Fruit fly (Drosophila melanogaster): ENCODE data around the gene CG13875.

CG13875 gene

DNA sequence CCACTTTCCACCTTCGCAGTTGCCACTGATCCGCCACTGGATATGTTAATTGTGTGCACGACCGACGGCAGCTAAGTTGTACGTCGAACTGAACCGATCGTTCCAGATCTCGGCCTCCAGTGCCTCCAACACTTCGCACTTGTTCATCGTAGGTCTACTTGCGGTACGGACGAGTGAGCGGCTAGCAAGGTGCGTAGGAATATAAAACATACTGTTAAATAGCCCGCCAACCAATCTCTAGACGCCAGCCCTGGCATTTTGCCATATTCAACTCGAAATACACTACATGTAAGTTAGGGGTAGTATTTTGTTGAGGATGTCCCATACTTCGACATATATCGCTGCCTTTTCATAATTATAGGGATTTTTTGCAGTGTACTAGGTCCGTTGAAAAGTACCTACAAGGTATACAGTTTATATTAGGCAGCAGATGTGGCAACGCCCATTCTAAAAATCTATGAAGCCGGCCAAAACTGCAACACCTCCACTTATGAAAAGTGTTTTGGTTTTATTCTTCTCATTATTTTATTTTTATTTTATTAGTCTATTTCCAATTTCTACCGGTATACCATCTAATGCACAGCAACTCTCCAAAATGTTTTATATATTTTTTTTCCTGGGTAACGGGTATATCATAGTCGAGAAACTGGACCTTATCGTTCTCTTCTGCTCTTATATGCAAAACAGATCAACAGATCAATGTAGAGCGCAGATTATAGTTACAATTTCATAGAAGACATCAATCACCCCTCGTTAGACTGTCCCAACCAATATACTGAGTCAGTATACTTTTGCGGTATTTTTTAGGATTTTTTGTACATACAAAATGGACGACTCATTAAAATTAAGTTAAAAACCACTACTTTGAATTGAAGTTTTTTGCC lies 43.5 kb downstream of the CG13875 start, which contains the start of the genes pyx and CG33229 (continued):
- peak; percentile 82 for TF ChIP-seq Ssrp (tag; optimal IDR thresholded peaks at IDR 0.05)
- no peak for TF ChIP-seq vnd (GFP tag; IDR thresholded peaks at IDR 0.05; ENCODE audit: partially characterized antibody)
- TF ChIP-seq CG14050 (GFP tag; IDR thresholded peaks at IDR 0.05): peak; percentile 68
- TF ChIP-seq Bdp1 (GFP tag; optimal IDR thresholded peaks at IDR 0.05): peak; percentile 56
- TF ChIP-seq BtbVII (GFP tag; optimal IDR thresholded peaks at IDR 0.05): peak; percentile 62
- TF ChIP-seq en (GFP tag; optimal IDR thresholded peaks at IDR 0.05): peak; percentile 36
- TF ChIP-seq dysf (GFP tag; IDR thresholded peaks at IDR 0.05): peak; percentile 91
- TF ChIP-seq odd (GFP tag; optimal IDR thresholded peaks at IDR 0.05): peak; percentile 45
- peak; percentile 73 for TF ChIP-seq CG5180 (GFP tag; optimal IDR thresholded peaks at IDR 0.05)
- TF ChIP-seq fd96Cb (tag; optimal IDR thresholded peaks at IDR 0.05): peak; percentile 81
- TF ChIP-seq CG17802 (tag; optimal IDR thresholded peaks at IDR 0.05): peak; percentile 35
- no peak for TF ChIP-seq sc (optimal IDR thresholded peaks at IDR 0.05)
- peak; percentile 75 for TF ChIP-seq sc (GFP tag; optimal IDR thresholded peaks at IDR 0.05)
- TF ChIP-seq CG11093 (GFP tag; IDR thresholded peaks at IDR 0.05): peak; percentile 75
- peak; percentile 89 for TF ChIP-seq CG4424 (GFP tag; optimal IDR thresholded peaks at IDR 0.05)
- TF ChIP-seq YL-1 (GFP tag; optimal IDR thresholded peaks at IDR 0.05): no peak
- peak; percentile 32 for TF ChIP-seq dm (GFP tag; optimal IDR thresholded peaks at IDR 0.05)
- TF ChIP-seq CG32772 (GFP tag; IDR thresholded peaks at IDR 0.05): peak; percentile 74; the same call in 1 of the 2 replicates
- peak; percentile 82 for TF ChIP-seq Max (GFP tag; optimal IDR thresholded peaks at IDR 0.05)
- TF ChIP-seq Rx (GFP tag; IDR thresholded peaks at IDR 0.05): peak; percentile 56
- TF ChIP-seq Hmr (GFP tag; optimal IDR thresholded peaks at IDR 0.05): peak; percentile 80
- TF ChIP-seq CG30020 (tag; optimal IDR thresholded peaks at IDR 0.05): peak; percentile 59
- peak; percentile 88 for TF ChIP-seq NfI (GFP tag; optimal IDR thresholded peaks at IDR 0.05)
- TF ChIP-seq CG2712 (tag; optimal IDR thresholded peaks at IDR 0.05): peak; percentile 88
- peak; percentile 84 for TF ChIP-seq chn (GFP tag; optimal IDR thresholded peaks at IDR 0.05)
- peak; percentile 50 for TF ChIP-seq CG17612 (GFP tag; IDR thresholded peaks at IDR 0.05)
- TF ChIP-seq kah (GFP tag; optimal IDR thresholded peaks at IDR 0.05): peak; percentile 39
- TF ChIP-seq CG9609 (GFP tag; optimal IDR thresholded peaks at IDR 0.05): peak; percentile 88
- TF ChIP-seq H2.0 (GFP tag; IDR thresholded peaks at IDR 0.05): peak; percentile 75
- TF ChIP-seq CG11398 (GFP tag; optimal IDR thresholded peaks at IDR 0.05): no peak
- TF ChIP-seq CG15479 (GFP tag; optimal IDR thresholded peaks at IDR 0.05): no peak
- TF ChIP-seq CG4404 (GFP tag; IDR thresholded peaks at IDR 0.05): peak; percentile 80
- TF ChIP-seq CG18011 (GFP tag; optimal IDR thresholded peaks at IDR 0.05): peak; percentile 57
- peak; percentile 77 for TF ChIP-seq CG14710 (tag; optimal IDR thresholded peaks at IDR 0.05)
- TF ChIP-seq tgo (GFP tag; IDR thresholded peaks at IDR 0.05): peak; percentile 86
- TF ChIP-seq CG12299 (tag; optimal IDR thresholded peaks at IDR 0.05): peak; percentile 35
- TF ChIP-seq Xbp1 (GFP tag; optimal IDR thresholded peaks at IDR 0.05): peak; percentile 91
- TF ChIP-seq CG13424 (tag; optimal IDR thresholded peaks at IDR 0.05): peak; percentile 87
- no peak for TF ChIP-seq Opbp (GFP tag; IDR thresholded peaks at IDR 0.05; ENCODE audit: partially characterized antibody)
- TF ChIP-seq Eip74EF (GFP tag; optimal IDR thresholded peaks at IDR 0.05): no peak
- TF ChIP-seq cad (GFP tag; optimal IDR thresholded peaks at IDR 0.05): no peak
- peak; percentile 77 for TF ChIP-seq ems (GFP tag; optimal IDR thresholded peaks at IDR 0.05)
- peak; percentile 76 for TF ChIP-seq D19A (tag; optimal IDR thresholded peaks at IDR 0.05)
- TF ChIP-seq CG16813 (GFP tag; IDR thresholded peaks at IDR 0.05; ENCODE audit: partially characterized antibody): no peak
- TF ChIP-seq grau (tag; optimal IDR thresholded peaks at IDR 0.05): peak; percentile 89
- TF ChIP-seq CG10147 (GFP tag; optimal IDR thresholded peaks at IDR 0.05): peak; percentile 92
- TF ChIP-seq CG10321 (GFP tag; IDR thresholded peaks at IDR 0.05): peak; percentile 5; the same call in 1 of the 2 replicates
- TF ChIP-seq MBD-R2 (GFP tag; IDR thresholded peaks at IDR 0.05): peak; percentile 51; the same call in 1 of the 2 replicates

Data from whole organism, embryonic.